Worm (Caenorhabditis elegans): Measurements from ENCODE around the gene cfap-20.
A peak's percentile ranks its signal among the peaks of the same experiment; 100 is the strongest.

Gene cfap-20

ce11 chrIII:3503286-3503685 is 34.0 kb downstream of the cfap-20 start, which contains the start of gene rpl-16:
Gene rpl-16 (minus strand): TSS chrIII:3503604.
- TF ChIP-seq tbx-2 (tag; optimal IDR thresholded peaks at IDR 0.05) = no peak
- TF ChIP-seq nhr-232 (tag; optimal IDR thresholded peaks at IDR 0.05) = no peak
- TF ChIP-seq hlh-8 (tag; optimal IDR thresholded peaks at IDR 0.05) = no peak
- TF ChIP-seq ets-4 (tag; optimal IDR thresholded peaks at IDR 0.05) = no peak
- TF ChIP-seq ceh-48 (tag; optimal IDR thresholded peaks at IDR 0.05) = no peak
- no peak for TF ChIP-seq Y22D7AL.16 (tag; optimal IDR thresholded peaks at IDR 0.05)
- TF ChIP-seq pqm-1 (tag; optimal IDR thresholded peaks at IDR 0.05) = no peak
- TF ChIP-seq ceh-45 (GFP tag; IDR thresholded peaks at IDR 0.05) = no peak
- TF ChIP-seq unc-42 (tag; optimal IDR thresholded peaks at IDR 0.05) = no peak
- no peak for TF ChIP-seq hlh-15 (tag; optimal IDR thresholded peaks at IDR 0.05)
- TF ChIP-seq ceh-2 (tag; optimal IDR thresholded peaks at IDR 0.05) = no peak
- TF ChIP-seq ceh-34 (tag; optimal IDR thresholded peaks at IDR 0.05) = no peak

ce11 chrIII:3502215-3502838 is 35.0 kb downstream of the cfap-20 start, which contains the start of gene M01F1.8:
Gene M01F1.8 (minus strand): TSS chrIII:3502549.
- TF ChIP-seq sdc-2 (tag; optimal IDR thresholded peaks at IDR 0.05) = no peak
- no peak for TF ChIP-seq pqm-1 (tag; optimal IDR thresholded peaks at IDR 0.05)
- no peak for TF ChIP-seq ahr-1 (tag; optimal IDR thresholded peaks at IDR 0.05)

ce11 chrIII:3499850-3500249 is 37.5 kb downstream of the cfap-20 start:
- TF ChIP-seq C38D4.7 (GFP tag; optimal IDR thresholded peaks at IDR 0.05) (peak; percentile 93), C08G9.2 (tag; optimal IDR thresholded peaks at IDR 0.05) (peak; percentile 100), fkh-10 (GFP tag; optimal IDR thresholded peaks at IDR 0.05) (no peak), ets-4 (tag; optimal IDR thresholded peaks at IDR 0.05) (peak; percentile 100), npax-4 (tag; optimal IDR thresholded peaks at IDR 0.05) (peak; percentile 89), ceh-30 (tag; optimal IDR thresholded peaks at IDR 0.05) (no peak), lin-11 (tag; optimal IDR thresholded peaks at IDR 0.05) (peak; percentile 85), hlh-15 (tag; optimal IDR thresholded peaks at IDR 0.05) (peak; percentile 98), syd-9 (tag; optimal IDR thresholded peaks at IDR 0.05) (peak; percentile 98), gmeb-2 (tag; optimal IDR thresholded peaks at IDR 0.05) (peak; percentile 96), ceh-24 (tag; optimal IDR thresholded peaks at IDR 0.05) (peak; percentile 92), sox-2 (GFP tag; IDR thresholded peaks at IDR 0.05) (peak; percentile 69), unc-86 (tag; optimal IDR thresholded peaks at IDR 0.05) (peak; percentile 100), ceh-6 (GFP tag; optimal IDR thresholded peaks at IDR 0.05) (peak; percentile 94), dmd-4 (tag; optimal IDR thresholded peaks at IDR 0.05; ENCODE audit: borderline replicate concordance) (peak; percentile 100), ceh-2 (tag; optimal IDR thresholded peaks at IDR 0.05) (peak; percentile 100), unc-42 (tag; optimal IDR thresholded peaks at IDR 0.05) (peak; percentile 91), dve-1 (tag; optimal IDR thresholded peaks at IDR 0.05) (no peak), sox-4 (tag; optimal IDR thresholded peaks at IDR 0.05) (peak; percentile 91), ceh-48 (tag; optimal IDR thresholded peaks at IDR 0.05) (peak; percentile 80), pat-9 (tag; optimal IDR thresholded peaks at IDR 0.05) (peak; percentile 79), ceh-18 (tag; optimal IDR thresholded peaks at IDR 0.05) (peak; percentile 97), F13H6.1 (tag; optimal IDR thresholded peaks at IDR 0.05) (peak; percentile 100), zip-5 (tag; optimal IDR thresholded peaks at IDR 0.05) (peak; percentile 100), hlh-30 (tag; optimal IDR thresholded peaks at IDR 0.05; ENCODE audit: insufficient read depth) (no peak), ceh-19 (GFP tag; optimal IDR thresholded peaks at IDR 0.05) (peak; percentile 98), pax-1 (tag; optimal IDR thresholded peaks at IDR 0.05) (no peak), ceh-45 (GFP tag; IDR thresholded peaks at IDR 0.05) (peak; percentile 97), fkh-6 (tag; optimal IDR thresholded peaks at IDR 0.05) (peak; percentile 97), pros-1 (tag; optimal IDR thresholded peaks at IDR 0.05) (no peak), tbx-7 (tag; optimal IDR thresholded peaks at IDR 0.05) (peak; percentile 100), lim-6 (tag; optimal IDR thresholded peaks at IDR 0.05) (peak; percentile 100), hlh-8 (tag; optimal IDR thresholded peaks at IDR 0.05) (peak; percentile 100), ceh-22 (tag; optimal IDR thresholded peaks at IDR 0.05) (no peak), eyg-1 (tag; optimal IDR thresholded peaks at IDR 0.05) (peak; percentile 99), Y22D7AL.16 (tag; optimal IDR thresholded peaks at IDR 0.05) (peak; percentile 96), K09A11.1 (tag; optimal IDR thresholded peaks at IDR 0.05; ENCODE audit: insufficient read depth) (no peak), fax-1 (tag; optimal IDR thresholded peaks at IDR 0.05) (peak; percentile 99), ama-1 (optimal IDR thresholded peaks at IDR 0.05) (no peak), tbx-2 (tag; optimal IDR thresholded peaks at IDR 0.05) (peak; percentile 100), mec-3 (tag; optimal IDR thresholded peaks at IDR 0.05; ENCODE audit: borderline replicate concordance) (peak; percentile 100), ceh-31 (tag; optimal IDR thresholded peaks at IDR 0.05) (peak; percentile 100), ceh-34 (tag; optimal IDR thresholded peaks at IDR 0.05) (peak; percentile 100)
